Worm (Caenorhabditis elegans) whole organism, late embryonic: Measurements from ENCODE around the gene F07F6.1.

Experiments used
- C38D4.7 ChIP-seq: fragments of 200-800 bp; sonication (Bioruptor generic); optimal IDR thresholded peaks from 2 replicates; lab custom pipeline; 2018; ENCODE audit warnings: mild to moderate bottlenecking, missing genetic modification characterization, moderate library complexity, missing compliant biosample characterization
- F13H6.1 ChIP-seq: sonication (generic microtip); optimal IDR thresholded peaks from 2 replicates; lab custom pipeline; 2016; ENCODE audit warnings: missing genetic modification characterization, missing compliant biosample characterization
- K09A11.1 ChIP-seq: sonication (generic microtip); optimal IDR thresholded peaks from 2 replicates; lab custom pipeline; 2017; ENCODE audit warnings: antibody characterized with exemption, mild to moderate bottlenecking, missing genetic modification characterization, missing compliant biosample characterization; ENCODE audit not compliant: insufficient read depth
- T23F11.4 ChIP-seq: fragments of 200-800 bp; sonication (Bioruptor generic); optimal IDR thresholded peaks from 2 replicates; lab custom pipeline; 2018; ENCODE audit warnings: mild to moderate bottlenecking, missing genetic modification characterization, missing compliant biosample characterization
- Y22D7AL.16 ChIP-seq: sonication (generic microtip); optimal IDR thresholded peaks from 2 replicates; lab custom pipeline; 2016; ENCODE audit warnings: missing genetic modification characterization, missing compliant biosample characterization
- ama-1 ChIP-seq: fragments of 150-350 bp; optimal IDR thresholded peaks from 2 replicates; lab custom pipeline; 2014
- ceh-14 ChIP-seq: sonication (generic microtip); optimal IDR thresholded peaks from 2 replicates; lab custom pipeline; 2016; ENCODE audit warnings: missing genotype, missing genetic modification characterization, missing compliant biosample characterization
- ceh-18 ChIP-seq: sonication (generic microtip); optimal IDR thresholded peaks from 2 replicates; lab custom pipeline; 2016; ENCODE audit warnings: missing genetic modification characterization, missing compliant biosample characterization
- ceh-22 ChIP-seq: sonication (generic microtip); optimal IDR thresholded peaks from 2 replicates; lab custom pipeline; 2017; ENCODE audit warnings: missing biosample characterization, missing genetic modification characterization
- ceh-30 ChIP-seq: fragments of 150-350 bp; optimal IDR thresholded peaks from 2 replicates; lab custom pipeline; 2014; ENCODE audit warnings: missing biosample characterization, missing genetic modification characterization
- ceh-34 ChIP-seq: sonication (generic microtip); optimal IDR thresholded peaks from 2 replicates; lab custom pipeline; 2016; ENCODE audit warnings: mild to moderate bottlenecking, missing genetic modification characterization, missing compliant biosample characterization
- ceh-9 ChIP-seq: sonication (generic microtip); optimal IDR thresholded peaks from 2 replicates; lab custom pipeline; 2016; ENCODE audit warnings: mild to moderate bottlenecking, missing genetic modification characterization, inconsistent platforms, missing compliant biosample characterization
- che-1 ChIP-seq: sonication (generic microtip); optimal IDR thresholded peaks from 2 replicates; lab custom pipeline; 2016; ENCODE audit warnings: mild to moderate bottlenecking, missing genetic modification characterization, missing compliant biosample characterization
- dmd-4 ChIP-seq: sonication (generic microtip); optimal IDR thresholded peaks from 2 replicates; lab custom pipeline; 2016; ENCODE audit warnings: borderline replicate concordance, missing genetic modification characterization, missing compliant biosample characterization
- elt-2 ChIP-seq: sonication (generic microtip); optimal IDR thresholded peaks from 2 replicates; lab custom pipeline; 2016; ENCODE audit warnings: missing genetic modification reagents, missing genetic modification characterization, missing compliant biosample characterization
- fax-1 ChIP-seq: sonication (generic microtip); optimal IDR thresholded peaks from 2 replicates; lab custom pipeline; 2016; ENCODE audit warnings: missing genotype, missing genetic modification characterization, missing compliant biosample characterization
- fkh-10 ChIP-seq: fragments of 150-350 bp; optimal IDR thresholded peaks from 2 replicates; lab custom pipeline; 2014; ENCODE audit warnings: missing biosample characterization, missing genetic modification reagents, missing genetic modification characterization
- hlh-13 ChIP-seq: fragments of 200-800 bp; sonication (Bioruptor generic); optimal IDR thresholded peaks from 2 replicates; lab custom pipeline; 2018; ENCODE audit warnings: mild to moderate bottlenecking, missing genetic modification characterization, missing compliant biosample characterization
- hlh-15 ChIP-seq: sonication (generic microtip); optimal IDR thresholded peaks from 2 replicates; lab custom pipeline; 2016; ENCODE audit warnings: missing genetic modification characterization, missing compliant biosample characterization
- hlh-8 ChIP-seq: sonication (generic microtip); optimal IDR thresholded peaks from 2 replicates; lab custom pipeline; 2016; ENCODE audit warnings: missing genotype, missing genetic modification characterization, missing compliant biosample characterization
- lin-11 ChIP-seq: fragments of 200-800 bp; sonication (Bioruptor generic); optimal IDR thresholded peaks from 2 replicates; lab custom pipeline; 2018; ENCODE audit warnings: mild to moderate bottlenecking, missing genetic modification characterization, missing compliant biosample characterization
- mec-3 ChIP-seq: sonication (generic microtip); optimal IDR thresholded peaks from 2 replicates; lab custom pipeline; 2016; ENCODE audit warnings: borderline replicate concordance, missing genetic modification characterization, missing compliant biosample characterization
- nfya-1 ChIP-seq: sonication (generic microtip); optimal IDR thresholded peaks from 2 replicates; lab custom pipeline; 2017; ENCODE audit warnings: missing genetic modification characterization, mild to moderate bottlenecking, missing compliant biosample characterization, antibody characterized with exemption, moderate library complexity
- npax-4 ChIP-seq: sonication (generic microtip); optimal IDR thresholded peaks from 2 replicates; lab custom pipeline; 2016; ENCODE audit warnings: missing genetic modification characterization, missing compliant biosample characterization
- pag-3 ChIP-seq: sonication (generic microtip); optimal IDR thresholded peaks from 2 replicates; lab custom pipeline; 2016; ENCODE audit warnings: missing compliant biosample characterization, missing genetic modification characterization, borderline replicate concordance
- pat-9 ChIP-seq: fragments of 200-800 bp; sonication (Bioruptor generic); optimal IDR thresholded peaks from 2 replicates; lab custom pipeline; 2018; ENCODE audit warnings: mild to moderate bottlenecking, missing genetic modification characterization, moderate library complexity, missing compliant biosample characterization
- pax-1 ChIP-seq: fragments of 150-350 bp; optimal IDR thresholded peaks from 2 replicates; lab custom pipeline; 2014; ENCODE audit warnings: missing biosample characterization, missing genetic modification characterization
- pha-4 ChIP-seq: fragments of 150-350 bp; optimal IDR thresholded peaks from 2 replicates; lab custom pipeline; 2018; ENCODE audit warnings: missing biosample characterization, missing genetic modification reagents, missing genetic modification characterization
- pros-1 ChIP-seq: fragments of 150-350 bp; optimal IDR thresholded peaks from 2 replicates; lab custom pipeline; 2014; ENCODE audit warnings: missing biosample characterization, missing genetic modification reagents, missing genetic modification characterization
- ref-2 ChIP-seq: sonication (generic microtip); optimal IDR thresholded peaks from 2 replicates; lab custom pipeline; 2016; ENCODE audit warnings: missing genetic modification characterization, missing compliant biosample characterization
- sdc-2 ChIP-seq: sonication (generic microtip); optimal IDR thresholded peaks from 2 replicates; lab custom pipeline; 2016; ENCODE audit warnings: missing genotype, missing genetic modification characterization, missing compliant biosample characterization
- unc-55 ChIP-seq: sonication (generic microtip); optimal IDR thresholded peaks from 2 replicates; lab custom pipeline; 2017; ENCODE audit warnings: missing biosample characterization, missing genetic modification reagents, missing genetic modification characterization

F07F6.1 gene

ce11 chrII:5436833-5437232, 853 bp upstream of the F07F6.1 start, which contains the start of gene dct-5:
TSS of gene dct-5 (minus strand) at chrII:5436933.
- TF ChIP-seq F13H6.1 (tag; lab: Kevin White, UChicago) (no peak), ceh-9 (no peak), dmd-4 (tag; lab: Kevin White, UChicago) (no peak), sdc-2 (tag; lab: Kevin White, UChicago) (no peak), mec-3 (tag; lab: Kevin White, UChicago) (no peak), npax-4 (no peak), pax-1 (tag; lab: Kevin White, UChicago) (no peak), pros-1 (tag; lab: Kevin White, UChicago) (no peak), T23F11.4 (GFP tag; lab: Kevin White, UChicago) (no peak), ceh-30 (tag; lab: Kevin White, UChicago) (no peak), Y22D7AL.16 (tag; lab: Kevin White, UChicago) (no peak), ref-2 (no peak)

DNA sequence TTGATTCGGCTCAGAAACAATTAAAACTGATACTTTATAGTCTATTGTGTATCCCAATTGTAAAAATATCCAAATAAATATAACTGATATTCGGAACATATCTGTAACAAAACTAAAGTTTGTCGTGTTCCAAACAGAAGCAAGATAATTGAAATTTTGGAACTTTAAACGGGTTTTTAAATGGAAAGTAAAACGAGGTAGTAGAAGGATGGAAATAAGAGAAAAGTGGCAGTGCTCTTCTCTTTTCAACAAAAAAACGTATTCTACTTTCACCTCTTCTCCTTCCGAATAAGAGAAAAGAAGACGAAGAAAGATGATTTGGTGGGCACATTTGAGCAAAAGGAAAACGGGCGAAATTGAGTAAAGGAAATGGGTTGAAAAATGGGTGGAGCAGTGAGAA, 8.8 kb downstream of the F07F6.1 start, which contains the start of gene nmr-1:
TSS of gene nmr-1 (minus strand) at position 101 of the 400 bp plus-strand sequence.
- TF ChIP-seq lin-11 (tag; lab: Kevin White, UChicago), result no peak
- TF ChIP-seq ceh-30 (tag; lab: Kevin White, UChicago), result no peak
- no peak for TF ChIP-seq ceh-9
- no peak for TF ChIP-seq pros-1 (tag; lab: Kevin White, UChicago)
- TF ChIP-seq ref-2, result no peak
- TF ChIP-seq nfya-1 (tag; lab: Kevin White, UChicago), result no peak
- no peak for TF ChIP-seq ama-1 (lab: Kevin White, UChicago)
- no peak for TF ChIP-seq hlh-8
- no peak for TF ChIP-seq hlh-13 (GFP tag; lab: Kevin White, UChicago)
- TF ChIP-seq che-1 (tag; lab: Kevin White, UChicago), result no peak

DNA sequence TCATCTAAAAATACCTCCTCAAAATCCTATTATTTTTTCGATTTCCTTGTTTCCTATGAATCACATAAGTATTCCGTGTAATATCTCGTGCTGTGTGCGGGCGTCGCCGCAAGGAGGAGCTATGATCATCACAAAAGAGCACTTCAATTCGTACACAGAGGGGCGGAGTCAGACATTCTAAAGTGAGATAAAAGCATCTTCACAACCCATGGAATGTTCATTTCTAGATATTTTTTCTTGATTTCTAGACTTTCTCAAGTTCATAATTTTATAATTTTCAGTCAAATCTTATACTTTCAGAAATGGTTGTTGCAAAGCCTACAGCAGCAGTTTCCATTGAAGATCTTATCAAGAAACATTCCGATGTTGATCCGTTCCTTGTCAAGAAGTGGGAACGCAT, 9.7 kb downstream of the F07F6.1 start, which contains the start of gene cex-1:
TSS of gene cex-1 (plus strand) at position 301 of the 400 bp plus-strand sequence.
- TF ChIP-seq pat-9 (tag; lab: Kevin White, UChicago) (no peak), ceh-14 (no peak)
- TF ChIP-seq, all 69 proteins: peak for 0

DNA sequence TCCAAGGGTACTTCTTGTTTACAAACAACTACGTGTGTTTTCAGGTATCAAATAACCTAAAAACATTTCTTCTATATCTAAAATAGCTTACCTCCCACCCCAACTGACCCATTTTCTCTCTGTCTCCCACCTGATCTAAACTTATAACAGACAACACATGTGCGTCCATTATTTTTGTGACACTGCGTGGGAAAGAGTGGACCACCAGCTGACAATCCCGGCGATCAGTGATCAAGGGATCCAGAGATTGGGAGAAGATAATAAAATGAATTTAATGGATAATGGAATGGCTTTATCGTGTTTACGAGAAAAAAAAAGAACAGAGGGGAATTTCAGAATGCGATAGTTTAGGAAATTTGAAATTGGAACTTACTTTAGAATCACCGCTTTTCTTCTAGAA, 11.5 kb downstream of the F07F6.1 start:
- TF ChIP-seq ceh-18 (tag; lab: Kevin White, UChicago) (peak; percentile 23), pros-1 (tag; lab: Kevin White, UChicago) (no peak), unc-55 (GFP tag; lab: Kevin White, UChicago) (peak; percentile 77)

ce11 chrII:5449620-5450019, 11.9 kb downstream of the F07F6.1 start:
- no peak for TF ChIP-seq elt-2 (tag; lab: Kevin White, UChicago)
- TF ChIP-seq K09A11.1 (tag; lab: Kevin White, UChicago), result no peak
- TF ChIP-seq hlh-15 (tag; lab: Kevin White, UChicago), result no peak
- no peak for TF ChIP-seq Y22D7AL.16 (tag; lab: Kevin White, UChicago)
- TF ChIP-seq pag-3 (tag; lab: Kevin White, UChicago), result no peak
- TF ChIP-seq fax-1 (tag; lab: Kevin White, UChicago), result no peak

DNA sequence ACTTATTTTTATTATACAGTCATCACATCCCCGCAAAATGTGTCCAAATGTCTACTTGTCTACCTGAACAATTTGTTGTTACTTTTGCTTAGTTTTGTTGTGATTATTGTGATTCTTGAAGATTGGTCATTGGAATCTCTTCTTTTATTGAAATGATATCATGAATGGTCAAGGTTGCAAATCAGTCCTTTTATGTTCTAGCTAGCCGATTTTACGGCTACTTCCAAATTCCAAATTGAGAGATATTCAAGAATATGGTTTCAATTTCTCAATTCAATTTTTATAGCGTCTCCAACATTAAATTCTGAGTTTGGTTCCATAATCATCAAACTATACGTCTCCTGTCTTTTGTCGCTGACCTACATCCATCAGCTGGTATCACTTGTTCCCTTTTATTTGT, 13.6 kb downstream of the F07F6.1 start:
- TF ChIP-seq fkh-10 (GFP tag; lab: Kevin White, UChicago) (no peak), K09A11.1 (tag; lab: Kevin White, UChicago) (no peak), ceh-22 (no peak), ceh-34 (tag; lab: Kevin White, UChicago) (no peak), ceh-30 (tag; lab: Kevin White, UChicago) (no peak), pha-4 (no peak), C38D4.7 (GFP tag; lab: Kevin White, UChicago) (no peak)
